Fruit fly (Drosophila melanogaster) S2 (cell line): ENCODE measurements around the gene CG17544.

Source experiments
- CG8478 ChIP-seq: fragments of >200 bp; optimal IDR thresholded peaks from 2 replicates; lab custom pipeline; 2018
- CTCF ChIP-seq, 2 experiments: fragments of >200 bp; optimal IDR thresholded peaks; 2 replicates each; lab custom pipeline; 2018

The CG17544 gene

DNA sequence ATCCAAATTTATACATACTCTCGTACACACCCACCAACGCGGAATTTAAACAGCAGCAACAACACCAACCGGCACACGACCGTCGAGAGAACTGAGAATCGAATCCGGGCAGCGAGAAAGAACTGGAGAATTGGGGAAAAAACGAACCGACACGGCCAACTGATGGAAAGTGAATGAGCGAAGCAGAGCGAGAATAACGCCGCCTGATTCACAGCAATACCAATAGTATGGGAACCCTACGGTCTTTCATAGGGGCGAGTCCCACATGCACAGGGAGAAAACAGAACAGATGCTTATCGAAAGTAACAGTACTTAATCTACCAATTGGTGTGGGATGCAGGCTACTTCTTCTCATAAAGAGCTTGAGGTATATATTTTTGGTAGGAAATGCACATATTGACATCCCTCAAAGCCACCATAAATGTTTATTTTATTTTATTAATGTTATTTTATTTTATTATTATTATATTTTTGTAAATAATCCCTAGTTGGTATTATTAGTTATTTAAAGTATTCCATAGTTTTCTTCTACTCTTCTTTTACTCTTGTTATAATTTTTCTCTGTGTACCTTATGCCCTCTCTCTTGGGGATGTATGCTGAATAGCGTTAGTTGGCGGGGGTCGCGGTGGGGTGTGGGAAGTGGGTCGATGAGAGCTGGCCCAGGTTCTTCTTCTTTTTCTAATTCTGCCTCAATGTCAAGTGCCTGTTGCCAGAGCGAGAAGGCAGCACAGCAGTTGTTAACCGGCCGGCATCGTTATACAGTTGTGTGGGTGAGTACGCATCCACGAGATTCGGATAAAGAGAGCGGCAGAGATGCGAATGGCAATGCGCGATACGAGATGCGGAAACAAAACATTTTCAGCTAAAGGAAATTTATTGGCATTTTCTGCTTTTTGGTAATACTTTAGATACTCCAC is at the start of gene CG17544:
TSS of gene CG17544 (minus strand) at position 177 of the 918 bp plus-strand sequence.
- TF ChIP-seq CTCF (optimal IDR thresholded peaks at IDR 0.05; lab: Kevin White, UChicago), result no peak
- TF ChIP-seq CG8478 (lab: Kevin White, UChicago), result no peak

DNA sequence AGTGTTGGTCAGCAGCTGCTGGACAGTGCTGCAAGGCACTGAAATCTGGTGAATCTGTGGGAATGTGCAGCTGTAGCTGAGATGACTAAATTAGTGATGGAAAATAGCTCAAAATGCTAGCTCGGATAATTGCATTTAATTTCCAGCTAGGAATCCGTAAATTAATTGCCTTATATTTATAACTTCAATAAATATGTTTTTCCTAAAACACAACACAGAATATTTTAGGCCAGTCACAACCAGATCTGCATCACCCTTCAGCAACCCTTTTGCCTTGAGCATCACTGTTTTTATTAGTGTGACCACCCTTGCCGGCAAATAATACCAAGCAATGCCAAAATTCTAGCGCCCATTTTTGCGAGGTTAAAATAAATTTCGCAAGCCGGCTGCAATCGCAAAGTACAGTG is 46.4 kb upstream of the CG17544 start, which contains the start of gene Hs2st:
TSS of gene Hs2st (minus strand) at position 17 of the 407 bp plus-strand sequence.
- TF ChIP-seq CG8478 (lab: Kevin White, UChicago), result no peak
- no peak for TF ChIP-seq CTCF (optimal IDR thresholded peaks at IDR 0.05; lab: Kevin White, UChicago)

DNA sequence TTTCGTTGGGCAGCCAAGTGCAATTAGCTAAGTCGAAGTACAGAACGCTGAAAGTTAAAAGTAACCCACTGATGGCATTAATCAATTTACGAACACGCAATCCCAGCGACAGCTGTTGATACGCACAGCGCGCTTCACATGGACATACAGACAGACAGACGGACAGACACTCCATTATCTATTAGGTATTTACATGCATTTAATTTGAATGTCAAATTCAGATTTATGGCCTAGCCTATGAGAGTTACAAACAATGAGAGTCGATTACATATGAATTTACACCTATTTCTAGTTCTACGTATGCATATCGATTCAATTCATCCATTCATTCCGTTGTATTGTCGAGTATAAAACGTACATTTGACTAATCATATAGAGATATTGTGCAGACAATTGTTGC is 44.3 kb upstream of the CG17544 start, which contains the start of gene CG10237:
TSS of gene CG10237 (minus strand) at position 101 of the 400 bp plus-strand sequence.
- TF ChIP-seq CG8478 (lab: Kevin White, UChicago) (no peak), CTCF (optimal IDR thresholded peaks at IDR 0.05; lab: Kevin White, UChicago) (no peak)

DNA sequence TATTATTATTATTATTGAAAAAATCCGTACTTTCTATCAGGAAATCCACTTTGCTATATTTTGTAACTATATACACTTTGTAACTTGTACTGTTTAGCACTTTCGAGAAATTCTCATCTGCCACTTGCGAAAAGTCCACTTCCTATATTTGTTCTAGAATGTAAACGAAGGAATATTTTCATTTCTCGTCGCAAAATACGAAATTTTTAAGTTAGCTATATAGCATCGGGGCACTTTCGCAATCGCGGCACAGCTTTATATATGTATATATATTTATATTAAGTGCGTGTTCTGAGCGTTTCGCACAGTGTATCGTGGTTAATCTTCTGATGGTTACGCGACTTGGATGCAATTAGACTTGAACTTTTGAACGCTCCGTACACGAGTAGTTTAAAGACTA is 43.5 kb upstream of the CG17544 start, which contains the start of gene RanGAP:
TSS of gene RanGAP (plus strand) at position 169 of the 400 bp plus-strand sequence.
- TF ChIP-seq CG8478 (lab: Kevin White, UChicago) (no peak), CTCF (optimal IDR thresholded peaks at IDR 0.05; lab: Kevin White, UChicago) (no peak)

DNA sequence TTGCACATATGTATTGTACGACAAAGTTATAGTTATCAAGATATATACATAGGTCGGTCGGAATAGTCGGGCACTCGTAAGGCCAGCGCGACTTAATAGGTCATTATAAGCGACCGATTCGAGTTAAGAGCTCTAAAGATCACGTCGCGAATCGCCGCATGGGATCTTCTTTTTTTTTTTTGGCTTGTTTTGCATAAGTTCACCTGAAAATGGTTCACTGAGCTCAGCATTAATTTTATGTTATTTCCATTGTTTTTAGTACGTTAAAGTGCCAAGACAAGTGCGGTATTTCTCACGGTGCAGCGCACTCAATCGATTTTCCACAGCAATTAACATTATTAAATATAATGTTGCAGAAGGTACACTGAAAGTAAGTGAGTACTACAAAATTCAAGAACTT is 43.0 kb upstream of the CG17544 start:
- TF ChIP-seq CG8478 (lab: Kevin White, UChicago) (no peak), CTCF (optimal IDR thresholded peaks at IDR 0.05; lab: Kevin White, UChicago) (no peak)

DNA sequence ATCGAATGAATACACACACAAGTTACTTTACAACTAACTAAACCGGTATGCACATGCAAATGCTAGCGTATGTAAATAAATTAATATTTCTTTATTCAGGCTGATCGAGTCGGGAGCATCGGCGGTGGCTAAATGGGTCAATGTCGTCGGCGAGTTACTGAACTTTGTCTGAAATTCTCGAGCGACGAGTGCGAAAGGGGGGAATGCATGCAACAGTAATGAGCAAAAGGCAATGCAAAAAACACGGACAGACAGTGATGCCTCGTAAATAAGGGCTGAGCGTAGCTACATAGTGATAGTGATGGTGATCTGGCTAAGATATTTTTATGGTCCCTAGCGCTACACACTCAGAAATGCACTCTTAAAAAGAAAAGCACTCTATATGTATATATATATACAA is 42.4 kb upstream of the CG17544 start:
- TF ChIP-seq CG8478 (lab: Kevin White, UChicago), result no peak
- no peak for TF ChIP-seq CTCF (optimal IDR thresholded peaks at IDR 0.05; lab: Kevin White, UChicago)

DNA sequence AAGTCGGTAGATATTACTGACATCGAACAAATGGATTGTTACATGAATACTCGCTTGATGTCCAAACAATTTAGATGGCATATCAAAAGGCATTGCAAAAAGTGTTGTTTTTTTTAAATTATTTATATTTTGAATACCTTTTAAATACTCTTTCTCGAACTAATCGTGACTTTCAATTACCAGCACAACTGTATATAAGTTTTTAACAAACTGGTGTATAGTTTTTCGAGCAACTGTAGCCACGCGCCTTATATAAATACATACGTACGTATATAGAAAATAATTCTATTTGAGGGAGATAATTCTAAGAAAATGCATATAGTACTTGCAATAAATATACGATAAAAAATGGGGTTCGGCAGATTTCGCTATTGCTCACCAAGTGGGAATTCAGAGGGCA is 42.0 kb upstream of the CG17544 start:
- TF ChIP-seq CG8478 (lab: Kevin White, UChicago), result no peak
- no peak for TF ChIP-seq CTCF (optimal IDR thresholded peaks at IDR 0.05; lab: Kevin White, UChicago)

DNA sequence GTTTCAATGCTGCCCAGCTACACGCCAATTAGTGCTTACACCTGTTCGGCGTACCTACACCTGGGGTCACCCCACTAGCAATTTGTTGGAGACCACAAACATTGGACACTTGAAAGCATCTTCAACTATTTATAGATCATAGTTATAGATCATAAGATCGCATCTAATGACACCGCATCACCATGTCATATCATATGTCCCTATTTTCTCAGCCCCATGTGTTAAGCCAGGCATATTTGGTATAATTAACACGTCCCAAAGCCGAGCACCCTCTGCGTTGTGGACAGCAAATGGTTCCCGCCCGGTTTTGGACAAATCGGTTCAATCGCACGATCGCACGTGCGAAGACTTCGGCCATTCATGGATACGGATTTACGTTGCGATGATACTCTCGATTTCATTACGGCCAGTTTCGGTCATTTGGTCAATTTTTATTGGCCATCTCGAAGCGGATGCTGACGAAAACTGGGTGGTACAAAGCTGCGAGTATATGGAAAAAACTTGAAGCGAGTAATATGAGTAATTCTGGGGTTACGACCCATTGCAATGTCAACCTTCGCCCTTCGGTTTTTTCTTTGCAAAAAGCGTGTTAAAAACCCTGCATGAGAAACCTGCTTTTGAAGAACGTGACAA is 41.4 kb upstream of the CG17544 start:
- TF ChIP-seq CG8478 (lab: Kevin White, UChicago), result no peak
- no peak for TF ChIP-seq CTCF (optimal IDR thresholded peaks at IDR 0.05; lab: Kevin White, UChicago)

DNA sequence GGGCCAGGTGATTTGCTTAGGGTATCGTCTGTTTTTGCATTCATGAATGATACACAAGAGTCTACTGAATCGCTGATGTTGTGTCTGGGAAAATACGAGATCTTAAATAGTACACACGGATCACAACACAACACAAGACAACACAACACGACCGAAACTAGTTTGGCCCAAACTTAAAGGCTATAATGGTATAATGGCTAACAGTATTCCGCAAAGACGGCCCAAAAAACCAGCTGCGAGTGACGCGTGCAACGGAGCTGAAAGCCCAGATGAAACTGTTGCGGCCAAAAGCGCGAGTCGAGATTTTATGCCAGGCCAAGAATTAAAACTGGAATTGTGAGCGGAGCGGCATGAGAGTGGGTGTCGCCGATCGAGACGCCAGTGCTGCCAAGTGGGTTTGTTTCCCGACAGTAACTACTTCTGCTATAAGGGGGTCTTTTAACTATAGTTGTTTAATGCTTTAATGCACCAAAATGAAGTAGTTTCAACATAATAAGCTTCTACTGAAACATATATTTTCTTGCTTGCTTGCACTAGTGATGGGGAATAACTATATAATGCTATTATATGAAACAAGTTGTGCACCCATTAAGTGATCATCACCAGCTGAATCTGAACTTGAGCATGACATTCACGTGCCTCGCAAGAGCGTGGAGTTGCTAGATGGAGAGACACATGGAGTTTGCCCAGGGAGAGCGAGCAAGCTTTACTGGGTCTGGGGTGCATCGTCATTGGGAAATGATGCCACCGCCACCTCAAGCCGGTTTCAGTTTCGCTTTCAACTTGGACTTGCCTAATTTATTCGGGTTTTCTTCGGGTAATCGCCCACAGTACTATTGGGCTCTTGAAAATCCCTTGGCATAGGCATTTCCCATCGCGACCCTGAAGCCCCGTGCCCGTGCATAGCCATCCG is 40.6 kb upstream of the CG17544 start:
- no peak for TF ChIP-seq CTCF (optimal IDR thresholded peaks at IDR 0.05; lab: Kevin White, UChicago)
- TF ChIP-seq CG8478 (lab: Kevin White, UChicago), result no peak

DNA sequence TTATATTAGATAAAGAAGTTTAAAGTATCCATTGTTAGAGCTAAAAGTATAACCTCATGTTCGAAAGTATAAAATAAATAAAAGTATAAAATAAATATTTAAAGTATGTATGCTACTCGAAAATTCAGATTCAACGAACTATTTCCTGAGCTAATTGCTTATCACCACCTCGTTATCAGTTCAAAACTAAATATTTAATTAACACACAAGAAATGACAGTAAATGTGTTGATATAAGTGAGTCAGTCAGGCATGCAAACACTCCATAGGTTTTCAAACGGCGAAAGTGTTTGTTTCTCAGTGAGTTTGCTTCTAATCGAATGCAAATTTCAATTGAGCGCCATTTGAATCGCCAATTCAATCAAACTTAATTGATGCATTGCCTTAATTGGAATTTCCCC is 36.0 kb upstream of the CG17544 start:
- TF ChIP-seq CTCF (optimal IDR thresholded peaks at IDR 0.05; lab: Kevin White, UChicago), result no peak
- TF ChIP-seq CG8478 (lab: Kevin White, UChicago), result no peak

DNA sequence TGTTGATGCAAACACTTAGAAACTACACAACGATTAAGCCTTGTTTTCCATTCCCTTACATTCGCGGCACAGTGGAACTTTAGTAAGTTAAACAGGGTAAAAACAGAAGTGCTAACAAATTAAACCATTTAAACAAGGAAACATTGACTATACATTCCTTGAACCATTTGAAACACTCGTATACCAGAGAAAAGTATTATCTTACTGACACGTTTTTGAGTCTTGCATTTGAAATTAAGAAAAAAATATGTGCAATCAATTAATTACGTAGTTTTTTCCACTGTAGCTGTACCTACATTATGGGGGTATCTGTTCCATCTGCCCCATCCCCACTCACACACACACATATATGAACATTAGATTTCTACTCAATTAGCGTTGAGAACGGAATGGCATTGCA is 35.0 kb upstream of the CG17544 start:
- TF ChIP-seq CG8478 (lab: Kevin White, UChicago) (no peak), CTCF (optimal IDR thresholded peaks at IDR 0.05; lab: Kevin White, UChicago) (no peak)

DNA sequence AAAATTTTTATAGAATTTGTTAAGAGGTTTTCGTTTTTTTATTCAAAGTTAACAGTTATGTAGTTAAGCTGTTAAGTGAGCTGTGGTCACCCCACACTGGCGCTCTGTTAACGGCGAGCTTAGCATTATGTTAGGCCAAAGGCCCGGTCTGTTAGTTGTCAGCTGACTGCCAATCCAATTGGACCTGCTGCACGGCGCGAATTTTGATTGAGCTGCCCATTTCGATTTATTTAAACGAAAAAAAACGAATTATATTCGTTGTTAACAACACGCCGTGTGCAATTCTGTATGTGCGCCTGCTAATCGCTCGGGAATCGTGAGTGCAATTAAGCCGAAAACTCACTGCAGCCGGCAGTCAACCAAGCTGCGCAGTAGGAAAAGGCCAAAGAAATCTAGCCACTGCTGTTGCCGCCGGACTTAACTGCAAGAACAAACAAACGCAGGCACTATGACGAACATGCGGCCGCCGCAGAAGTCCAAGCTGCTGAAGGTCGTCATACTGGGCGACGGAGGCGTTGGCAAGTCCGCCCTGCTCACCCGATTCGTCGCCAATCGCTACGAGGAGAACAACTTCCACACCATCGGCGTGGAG is 34.2 kb upstream of the CG17544 start, which contains the start of gene Rab9:
TSS of gene Rab9 (plus strand) at position 151 of the 592 bp plus-strand sequence.
- no peak for TF ChIP-seq CTCF (optimal IDR thresholded peaks at IDR 0.05; lab: Kevin White, UChicago)
- TF ChIP-seq CG8478 (lab: Kevin White, UChicago), result no peak

DNA sequence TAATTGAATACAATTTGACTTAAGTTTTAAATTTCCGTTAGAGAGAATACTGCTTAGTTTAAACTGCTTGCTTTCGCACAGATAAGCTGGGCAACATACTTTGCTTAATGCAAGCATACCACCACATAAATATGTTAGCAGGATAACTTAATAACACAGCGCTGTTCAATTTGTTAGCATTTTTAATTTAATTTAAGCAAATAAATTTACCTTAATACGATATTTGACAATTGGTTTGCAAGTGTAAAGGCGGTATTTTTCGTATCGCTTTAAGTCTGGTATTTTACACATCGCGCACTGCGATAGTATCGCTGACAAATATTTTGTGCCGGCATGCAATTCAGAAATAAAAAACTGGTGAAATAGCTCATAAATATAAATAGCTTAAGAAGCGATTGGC is 32.0 kb upstream of the CG17544 start, which contains the start of gene RtcB:
TSS of gene RtcB (plus strand) at position 301 of the 400 bp plus-strand sequence.
- no peak for TF ChIP-seq CG8478 (lab: Kevin White, UChicago)
- TF ChIP-seq CTCF (optimal IDR thresholded peaks at IDR 0.05; lab: Kevin White, UChicago), result peak; percentile 30 to 37
